Worm (Caenorhabditis elegans) whole organism, L4 larva: ENCODE data around the gene C52B9.19.

Source experiments
- F37D6.2 ChIP-seq: sonication (generic microtip); optimal IDR thresholded peaks from 2 replicates; lab custom pipeline; 2016; ENCODE audit warnings: mild to moderate bottlenecking, missing genetic modification characterization, missing compliant biosample characterization
- T26A8.4 ChIP-seq: fragments of 200-800 bp; sonication (Bioruptor generic); IDR thresholded peaks from 2 replicates; pipeline ENCODE4 v1.3.6; 2022; ENCODE audit warnings: missing genetic modification characterization, missing compliant biosample characterization
- Y48G9A.11 ChIP-seq: fragments of 200-800 bp; sonication (Bioruptor generic); IDR thresholded peaks from 2 replicates; pipeline ENCODE4 v1.3.6; 2022; ENCODE audit warnings: missing genetic modification reagents, missing genetic modification characterization, missing compliant biosample characterization
- Y5F2A.4 ChIP-seq: fragments of 200-800 bp; sonication (Bioruptor generic); optimal IDR thresholded peaks from 2 replicates; lab custom pipeline; 2018; ENCODE audit warnings: mild to moderate bottlenecking, missing genetic modification characterization, missing compliant biosample characterization
- Y75B8A.6 ChIP-seq: fragments of 200-800 bp; sonication (Bioruptor generic); IDR thresholded peaks from 2 replicates; pipeline ENCODE4 v1.3.6; 2022; ENCODE audit warnings: missing genetic modification reagents, missing genetic modification characterization, missing compliant biosample characterization
- aha-1 ChIP-seq: fragments of 150-350 bp; peaks from one replicate; lab custom pipeline; 2014; ENCODE audit warnings: missing biosample characterization, missing genetic modification characterization
- aly-2 ChIP-seq: sonication (generic microtip); optimal IDR thresholded peaks from 2 replicates; lab custom pipeline; 2018; ENCODE audit warnings: missing biosample characterization, missing genetic modification characterization
- ama-1 ChIP-seq: fragments of 150-350 bp; optimal IDR thresholded peaks from 2 replicates; lab custom pipeline; 2014; ENCODE audit warnings: inconsistent platforms, mixed read lengths
- attf-4 ChIP-seq: sonication (generic microtip); optimal IDR thresholded peaks from 3 replicates; lab custom pipeline; 2017; ENCODE audit warnings: missing biosample characterization, missing genetic modification characterization
- ceh-44 ChIP-seq: fragments of 200-800 bp; sonication (Bioruptor generic); IDR thresholded peaks from 2 replicates; pipeline ENCODE4 v1.3.6; 2022; ENCODE audit warnings: missing genetic modification reagents, missing genetic modification characterization, missing compliant biosample characterization
- cey-2 ChIP-seq: sonication (generic microtip); optimal IDR thresholded peaks from 3 replicates; lab custom pipeline; 2017; ENCODE audit warnings: missing genetic modification characterization, mild to moderate bottlenecking, missing compliant biosample characterization, antibody characterized with exemption, borderline replicate concordance; ENCODE audit not compliant: insufficient read depth
- daf-8 ChIP-seq: fragments of 200-800 bp; sonication (Bioruptor generic); IDR thresholded peaks from 2 replicates; pipeline ENCODE4 v1.3.6; 2022; ENCODE audit warnings: missing genetic modification characterization, missing compliant biosample characterization
- dmd-6 ChIP-seq: fragments of 200-800 bp; sonication (Bioruptor generic); IDR thresholded peaks from 2 replicates; pipeline ENCODE4 v1.3.6; 2022; ENCODE audit warnings: missing genetic modification reagents, missing genetic modification characterization, missing compliant biosample characterization
- duxl-1 ChIP-seq: sonication (generic microtip); optimal IDR thresholded peaks from 2 replicates; lab custom pipeline; 2016; ENCODE audit warnings: mild to moderate bottlenecking, missing genetic modification characterization, moderate library complexity, missing compliant biosample characterization; ENCODE audit not compliant: poor library complexity
- dve-1 ChIP-seq: sonication (generic microtip); optimal IDR thresholded peaks from 2 replicates; lab custom pipeline; 2017; ENCODE audit warnings: antibody characterized with exemption, mild to moderate bottlenecking, missing genetic modification characterization, missing compliant biosample characterization; ENCODE audit not compliant: insufficient read depth
- egl-27 ChIP-seq: sonication (generic microtip); optimal IDR thresholded peaks from 3 replicates; lab custom pipeline; 2017; ENCODE audit warnings: missing biosample characterization, missing genetic modification reagents, missing genetic modification characterization
- fkh-10 ChIP-seq: fragments of 150-350 bp; optimal IDR thresholded peaks from 2 replicates; lab custom pipeline; 2014; ENCODE audit warnings: missing biosample characterization, missing genetic modification reagents, missing genetic modification characterization
- gei-8 ChIP-seq: fragments of 200-800 bp; sonication (Bioruptor generic); optimal IDR thresholded peaks from 2 replicates; lab custom pipeline; 2018; ENCODE audit warnings: mild to moderate bottlenecking, missing genetic modification characterization, missing compliant biosample characterization
- hif-1 ChIP-seq, 2 experiments: sonication (generic microtip); optimal IDR thresholded peaks; 2 replicates each; lab custom pipeline; 2016 to 2017; ENCODE audit warnings: missing compliant biosample characterization in 2 of 2, missing genetic modification characterization in 2 of 2, missing genetic modification reagents in 2 of 2, missing genotype in 2 of 2, mild to moderate bottlenecking in 1 of 2
- hlh-11 ChIP-seq: fragments of 200-800 bp; sonication (Bioruptor generic); optimal IDR thresholded peaks from 2 replicates; lab custom pipeline; 2018; ENCODE audit warnings: mild to moderate bottlenecking, missing genetic modification characterization, missing compliant biosample characterization
- hlh-30 ChIP-seq: sonication (generic microtip); optimal IDR thresholded peaks from 2 replicates; lab custom pipeline; 2017; ENCODE audit warnings: antibody characterized with exemption, mild to moderate bottlenecking, missing genetic modification characterization, missing compliant biosample characterization; ENCODE audit not compliant: insufficient read depth
- hmg-1.1 ChIP-seq: fragments of 200-800 bp; sonication (Bioruptor generic); IDR thresholded peaks from 2 replicates; pipeline ENCODE4 v1.3.6; 2022; ENCODE audit warnings: missing genetic modification reagents, missing genetic modification characterization, missing compliant biosample characterization
- lin-13 ChIP-seq: fragments of 150-350 bp; optimal IDR thresholded peaks from 2 replicates; lab custom pipeline; 2014; ENCODE audit warnings: missing biosample characterization, missing genetic modification reagents, missing genetic modification characterization
- lir-3 ChIP-seq: sonication (generic microtip); optimal IDR thresholded peaks from 2 replicates; lab custom pipeline; 2016; ENCODE audit warnings: mild to moderate bottlenecking, missing genetic modification characterization, missing compliant biosample characterization
- lsy-2 ChIP-seq, 2 experiments: fragments of 150-350 bp in 1 of 2; sonication (generic microtip) in 1 of 2; optimal IDR thresholded peaks; 2 replicates each; lab custom pipeline; 2014 to 2017; ENCODE audit warnings: missing biosample characterization in 2 of 2, missing genetic modification characterization in 2 of 2
- mdl-1 ChIP-seq, 2 experiments: fragments of 150-350 bp in 1 of 2; sonication (generic microtip) in 1 of 2; optimal IDR thresholded peaks; 2 replicates each; lab custom pipeline; 2014 to 2017; ENCODE audit warnings: missing biosample characterization in 2 of 2, missing genetic modification characterization in 2 of 2
- mdt-29 ChIP-seq: fragments of 200-800 bp; sonication (Bioruptor generic); IDR thresholded peaks from 2 replicates; pipeline ENCODE4 v1.3.6; 2022; ENCODE audit warnings: missing genetic modification reagents, missing genetic modification characterization, missing compliant biosample characterization
- mes-2 ChIP-seq: sonication (generic microtip); optimal IDR thresholded peaks from 2 replicates; lab custom pipeline; 2016; ENCODE audit warnings: missing genotype, mild to moderate bottlenecking, missing genetic modification characterization, missing compliant biosample characterization; ENCODE audit not compliant: poor library complexity, severe bottlenecking
- mxl-3 ChIP-seq: fragments of 200-800 bp; sonication (Bioruptor generic); optimal IDR thresholded peaks from 2 replicates; lab custom pipeline; 2018; ENCODE audit warnings: mild to moderate bottlenecking, missing genetic modification characterization, missing compliant biosample characterization
- nhr-102 ChIP-seq: sonication (generic microtip); optimal IDR thresholded peaks from 2 replicates; lab custom pipeline; 2016; ENCODE audit warnings: mild to moderate bottlenecking, missing genetic modification characterization, moderate library complexity, missing compliant biosample characterization
- nhr-25 ChIP-seq: sonication (generic microtip); optimal IDR thresholded peaks from 2 replicates; lab custom pipeline; 2017; ENCODE audit warnings: missing genetic modification characterization, mild to moderate bottlenecking, missing compliant biosample characterization, antibody characterized with exemption, moderate library complexity, borderline replicate concordance; ENCODE audit not compliant: insufficient read depth
- nhr-28 ChIP-seq: fragments of 150-350 bp; optimal IDR thresholded peaks from 2 replicates; lab custom pipeline; 2014; ENCODE audit warnings: missing biosample characterization, missing genetic modification characterization
- pha-4 ChIP-seq, 2 experiments: fragments of 150-350 bp in 1 of 2; fragments of 200-800 bp in 1 of 2; sonication (Bioruptor generic) in 1 of 2; IDR thresholded peaks in 1 of 2; optimal IDR thresholded peaks in 1 of 2; 2 replicates each; pipeline versions ENCODE4 v1.3.6 to Lab custom; 2014 to 2022; ENCODE audit warnings: missing genetic modification characterization in 2 of 2, missing genetic modification reagents in 2 of 2, missing biosample characterization in 1 of 2, missing compliant biosample characterization in 1 of 2
- pqm-1 ChIP-seq: sonication (generic microtip); optimal IDR thresholded peaks from 2 replicates; lab custom pipeline; 2017; ENCODE audit warnings: missing biosample characterization, missing genetic modification characterization
- rbr-2 ChIP-seq: sonication (generic microtip); optimal IDR thresholded peaks from 2 replicates; lab custom pipeline; 2016; ENCODE audit warnings: missing genotype, missing genetic modification characterization, missing compliant biosample characterization
- sdz-12 ChIP-seq: fragments of 200-800 bp; sonication (Bioruptor generic); optimal IDR thresholded peaks from 2 replicates; lab custom pipeline; 2018; ENCODE audit warnings: mild to moderate bottlenecking, missing genetic modification characterization, missing compliant biosample characterization
- skn-1 ChIP-seq: fragments of 150-350 bp; optimal IDR thresholded peaks from 2 replicates; lab custom pipeline; 2014; ENCODE audit warnings: missing biosample characterization, missing genetic modification characterization
- tag-97 ChIP-seq: fragments of 200-800 bp; sonication (Bioruptor generic); IDR thresholded peaks from 2 replicates; pipeline ENCODE4 v1.3.6; 2022; ENCODE audit warnings: missing genetic modification characterization, missing compliant biosample characterization
- tra-1 ChIP-seq: fragments of 200-800 bp; sonication (Bioruptor generic); IDR thresholded peaks from 2 replicates; pipeline ENCODE4 v1.3.6; 2022; ENCODE audit warnings: missing genetic modification reagents, missing genetic modification characterization, missing compliant biosample characterization
- unc-130 ChIP-seq: sonication (generic microtip); optimal IDR thresholded peaks from 2 replicates; lab custom pipeline; 2016; ENCODE audit warnings: missing genetic modification reagents, missing genetic modification characterization, missing compliant biosample characterization
- unc-62 ChIP-seq, 3 experiments: fragments of 150-350 bp in 1 of 3; sonication (generic microtip); optimal IDR thresholded peaks in 2 of 3; peaks in 1 of 3; 1 replicate in 1 of 3; 2 replicates in 2 of 3; lab custom pipeline; 2014 to 2017; ENCODE audit warnings: missing biosample characterization in 3 of 3, missing genetic modification characterization in 3 of 3, missing genetic modification reagents in 3 of 3, missing genotype in 1 of 3
- zag-1 ChIP-seq: fragments of 150-350 bp; optimal IDR thresholded peaks from 2 replicates; lab custom pipeline; 2014; ENCODE audit warnings: missing biosample characterization, missing genetic modification characterization

The C52B9.19 gene

DNA sequence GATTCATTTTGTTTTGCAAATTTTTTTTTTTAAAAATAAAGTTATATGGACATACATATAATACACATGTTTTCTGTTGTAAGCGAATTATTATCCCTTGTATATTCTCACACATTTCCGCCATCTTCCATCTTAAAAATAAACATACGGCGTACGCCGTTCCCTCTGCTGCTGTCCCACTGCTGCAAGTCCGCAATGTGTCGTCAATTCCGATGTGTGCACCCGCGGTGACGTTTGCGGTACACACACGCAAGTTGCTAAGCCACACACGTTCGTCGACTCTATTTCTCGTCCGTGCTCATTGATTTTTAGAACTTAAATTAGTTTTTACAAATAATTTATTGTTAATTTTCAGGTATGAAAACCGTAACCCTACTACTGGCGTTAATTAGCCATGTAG, 22.1 kb upstream of the C52B9.19 start, which contains the start of gene C52B9.4 (continued):
- TF ChIP-seq Y5F2A.4 (GFP tag; lab: Kevin White, UChicago) (no peak), cey-2 (no peak), Y75B8A.6 (GFP tag; lab: Robert Waterston, UW) (no peak), Y48G9A.11 (no peak), pha-4 (GFP tag; IDR thresholded peaks at IDR 0.05; lab: Robert Waterston, UW) (no peak), pha-4 (tag; optimal IDR thresholded peaks at IDR 0.05; lab: Kevin White, UChicago) (no peak), ceh-44 (GFP tag; lab: Robert Waterston, UW) (no peak), mxl-3 (GFP tag; lab: Kevin White, UChicago) (peak; percentile 28), dmd-6 (GFP tag; lab: Robert Waterston, UW) (peak; percentile 60), lin-13 (no peak), attf-4 (tag; lab: Kevin White, UChicago) (no peak), aly-2 (no peak), gei-8 (GFP tag; lab: Kevin White, UChicago) (no peak), nhr-25 (no peak), mes-2 (tag; lab: Kevin White, UChicago) (peak; percentile 59), ama-1 (lab: Kevin White, UChicago) (no peak), sdz-12 (GFP tag; lab: Kevin White, UChicago) (no peak)

DNA sequence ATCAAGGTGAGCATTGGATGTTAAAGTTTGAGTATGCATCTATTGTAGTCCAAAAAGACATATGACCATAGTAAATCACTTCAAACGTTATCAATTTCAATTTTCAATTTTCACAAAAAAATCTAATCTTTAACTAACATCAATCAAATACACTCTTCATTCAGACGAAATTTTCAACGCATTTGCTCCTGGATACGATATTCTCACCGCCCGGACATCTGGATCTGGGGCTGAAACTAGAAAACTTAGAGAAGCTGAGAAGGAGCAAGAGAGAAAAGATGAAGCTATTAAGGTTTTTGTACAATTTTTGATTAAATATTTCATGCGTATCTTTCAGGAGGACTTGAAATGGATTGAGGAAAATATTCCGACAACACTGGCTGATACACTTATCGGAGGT, 18.5 kb upstream of the C52B9.19 start:
- TF ChIP-seq unc-62 (GFP tag; optimal IDR thresholded peaks at IDR 0.05 in 1 of 2; lab: Kevin White, UChicago) (peak in 1 of 2 experiments; percentile 90), unc-62 (tag; optimal IDR thresholded peaks at IDR 0.05; lab: Kevin White, UChicago) (no peak), dve-1 (tag; lab: Kevin White, UChicago) (no peak)

DNA sequence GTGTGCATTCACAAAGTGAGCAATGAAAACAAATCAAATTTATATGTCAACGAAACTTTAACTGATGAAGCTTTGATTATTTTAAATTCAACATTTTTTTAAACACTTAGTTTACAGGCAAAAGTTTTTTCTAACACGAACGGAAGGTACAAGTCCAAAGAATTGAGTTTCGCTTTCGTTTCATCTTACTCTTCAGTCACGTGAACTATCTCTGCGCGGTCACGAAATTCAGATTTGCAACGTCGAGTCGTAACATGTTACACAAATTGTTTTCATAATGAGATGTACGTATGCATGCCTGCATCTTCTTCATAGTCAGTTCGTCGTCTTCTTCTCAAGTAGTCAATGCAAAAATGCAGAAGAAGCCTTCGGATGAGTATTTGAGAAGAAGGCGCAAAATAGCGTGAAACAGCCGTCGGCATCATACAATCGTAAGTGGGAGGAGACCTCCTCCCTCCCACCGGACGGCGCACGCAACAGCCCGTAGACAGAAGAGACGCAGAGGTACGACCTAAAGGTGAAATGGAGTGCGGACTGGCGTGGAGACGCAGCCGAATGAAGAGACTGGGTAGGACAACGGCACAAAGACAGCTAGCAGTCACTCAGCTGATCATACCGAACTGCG, 17.0 kb upstream of the C52B9.19 start, which contains the start of gene coel-1:
Gene coel-1, plus strand, starts transcription at position 381 of the 625 bp plus-strand sequence.
- TF ChIP-seq hmg-1.1 (GFP tag; lab: Robert Waterston, UW) (peak; percentile 72), ama-1 (lab: Kevin White, UChicago) (no peak), duxl-1 (no peak), rbr-2 (tag; lab: Kevin White, UChicago) (peak; percentile 59), egl-27 (tag; lab: Kevin White, UChicago) (no peak), mes-2 (tag; lab: Kevin White, UChicago) (peak; percentile 53), nhr-102 (no peak), lir-3 (tag; lab: Kevin White, UChicago) (no peak), T26A8.4 (GFP tag; lab: Robert Waterston, UW) (peak; percentile 67), dve-1 (tag; lab: Kevin White, UChicago) (peak; percentile 35), unc-62 (GFP tag; optimal IDR thresholded peaks at IDR 0.05 in 1 of 2; lab: Kevin White, UChicago) (peak in 1 of 2 experiments; percentile 99), unc-62 (tag; optimal IDR thresholded peaks at IDR 0.05; lab: Kevin White, UChicago) (no peak), daf-8 (no peak), hif-1 (tag; optimal IDR thresholded peaks at IDR 0.05; lab: Kevin White, UChicago) (peak in 1 of 2 experiments; percentile 4), F37D6.2 (peak; percentile 5), lsy-2 (tag; optimal IDR thresholded peaks at IDR 0.05; lab: Kevin White, UChicago) (peak in 1 of 2 experiments; percentile 33), mdl-1 (tag; optimal IDR thresholded peaks at IDR 0.05; lab: Kevin White, UChicago) (peak; percentile 45 to 65), aha-1 (peak; percentile 55), unc-130 (GFP tag; lab: Kevin White, UChicago) (no peak), fkh-10 (peak; percentile 0), zag-1 (tag; lab: Kevin White, UChicago) (no peak), nhr-28 (peak; percentile 14), skn-1 (tag; lab: Kevin White, UChicago) (no peak), nhr-25 (no peak), tag-97 (no peak), pqm-1 (no peak), mxl-3 (GFP tag; lab: Kevin White, UChicago) (peak; percentile 73), hlh-11 (peak; percentile 88), tra-1 (GFP tag; lab: Robert Waterston, UW) (no peak), lin-13 (peak; percentile 2), hlh-30 (tag; lab: Kevin White, UChicago) (peak; percentile 85), pha-4 (GFP tag; IDR thresholded peaks at IDR 0.05; lab: Robert Waterston, UW) (peak; percentile 32; the same call in 1 of the 2 replicates), pha-4 (tag; optimal IDR thresholded peaks at IDR 0.05; lab: Kevin White, UChicago) (no peak), dmd-6 (GFP tag; lab: Robert Waterston, UW) (0 out of 2 replicates have a peak, but pooled peaks have one; percentile 17), mdt-29 (GFP tag; lab: Robert Waterston, UW) (no peak)
